1 fruit fly cellular context compared by ENCODE assay signal in genomic region chr3L:19695057-19695627, dm6.
TF ChIP-seq lines count a peak whose summit lies in the region.

TSS of gene verm (minus strand) at chr3L:19695260.

TF ChIP-seq in whole organism, embryonic, 481 proteins besides CTCF, POLR2A, EP300 and RAD21 (continued from another document):
- TF ChIP-seq Adf1 (GFP tag; IDR thresholded peaks at IDR 0.05; lab: Robert Waterston, UW) (peak; percentile 8; the same call in 1 of the 2 replicates), z (GFP tag; IDR thresholded peaks at IDR 0.05; lab: Robert Waterston, UW) (0 out of 3 replicates have a peak, but pooled peaks have one; percentile 27), MESR4 (GFP tag; optimal IDR thresholded peaks at IDR 0.05; lab: Kevin White, UChicago) (no peak), sd (tag; optimal IDR thresholded peaks at IDR 0.05; lab: Kevin White, UChicago) (peak; percentile 25), repo (GFP tag; optimal IDR thresholded peaks at IDR 0.05; lab: Kevin White, UChicago) (no peak), emc (GFP tag; optimal IDR thresholded peaks at IDR 0.05; lab: Kevin White, UChicago) (no peak), Meics (GFP tag; optimal IDR thresholded peaks at IDR 0.05; lab: Kevin White, UChicago) (no peak), Gug (GFP tag; IDR thresholded peaks at IDR 0.05; lab: Robert Waterston, UW) (no peak), Spps (tag; optimal IDR thresholded peaks at IDR 0.05; lab: Kevin White, UChicago) (no peak), Oli (tag; optimal IDR thresholded peaks at IDR 0.05; lab: Kevin White, UChicago) (no peak), lab (GFP tag; optimal IDR thresholded peaks at IDR 0.05; lab: Kevin White, UChicago) (peak; percentile 19), CG10209 (GFP tag; optimal IDR thresholded peaks at IDR 0.05; lab: Kevin White, UChicago) (no peak), CG34422 (GFP tag; IDR thresholded peaks at IDR 0.05; lab: Robert Waterston, UW) (no peak), pho (GFP tag; optimal IDR thresholded peaks at IDR 0.05; lab: Kevin White, UChicago) (no peak), CG43689 (GFP tag; IDR thresholded peaks at IDR 0.05; lab: Robert Waterston, UW) (no peak), lilli (GFP tag; optimal IDR thresholded peaks at IDR 0.05; lab: Kevin White, UChicago) (peak; percentile 19), CG11085 (GFP tag; IDR thresholded peaks at IDR 0.05; lab: Robert Waterston, UW) (no peak), HHEX (GFP tag; optimal IDR thresholded peaks at IDR 0.05; lab: Kevin White, UChicago) (peak; percentile 24), Blimp-1 (GFP tag; optimal IDR thresholded peaks at IDR 0.05; lab: Kevin White, UChicago) (peak; percentile 38), ranshi (GFP tag; IDR thresholded peaks at IDR 0.05; lab: Robert Waterston, UW) (no peak), ewg (GFP tag; optimal IDR thresholded peaks at IDR 0.05; lab: Kevin White, UChicago) (no peak), ham (GFP tag; IDR thresholded peaks at IDR 0.05; lab: Robert Waterston, UW) (no peak), CG8290 (GFP tag; optimal IDR thresholded peaks at IDR 0.05; lab: Kevin White, UChicago) (no peak), CG8290 (tag; optimal IDR thresholded peaks at IDR 0.05; lab: Kevin White, UChicago) (peak in 1 of 2 experiments; percentile 55), CG17912 (GFP tag; optimal IDR thresholded peaks at IDR 0.05; lab: Kevin White, UChicago) (no peak), CG13894 (tag; optimal IDR thresholded peaks at IDR 0.05; lab: Kevin White, UChicago) (peak; percentile 35), CG9932 (GFP tag; IDR thresholded peaks at IDR 0.05; lab: Robert Waterston, UW) (no peak), CG10462 (GFP tag; optimal IDR thresholded peaks at IDR 0.05; lab: Kevin White, UChicago) (no peak), nom (GFP tag; optimal IDR thresholded peaks at IDR 0.05; lab: Kevin White, UChicago) (peak; percentile 49), CG11093 (GFP tag; IDR thresholded peaks at IDR 0.05; lab: Robert Waterston, UW) (peak; percentile 17; the same call in 1 of the 3 replicates), nmo (GFP tag; optimal IDR thresholded peaks at IDR 0.05; lab: Kevin White, UChicago) (no peak), CG9817 (tag; optimal IDR thresholded peaks at IDR 0.05; lab: Kevin White, UChicago) (no peak), Eip74EF (GFP tag; optimal IDR thresholded peaks at IDR 0.05; lab: Kevin White, UChicago) (no peak), CG32532 (GFP tag; IDR thresholded peaks at IDR 0.05; lab: Robert Waterston, UW) (peak; percentile 38; the same call in 1 of the 2 replicates), Fer1 (GFP tag; optimal IDR thresholded peaks at IDR 0.05; lab: Kevin White, UChicago) (peak; percentile 5), nau (GFP tag; optimal IDR thresholded peaks at IDR 0.05; lab: Kevin White, UChicago) (no peak), CG34224 (GFP tag; IDR thresholded peaks at IDR 0.05; lab: Robert Waterston, UW; ENCODE audit: partially characterized antibody) (no peak), btn (GFP tag; optimal IDR thresholded peaks at IDR 0.05; lab: Kevin White, UChicago) (no peak), jumu (GFP tag; optimal IDR thresholded peaks at IDR 0.05; lab: Kevin White, UChicago) (no peak), CG10366 (GFP tag; IDR thresholded peaks at IDR 0.05; lab: Robert Waterston, UW) (no peak), CG14441 (GFP tag; IDR thresholded peaks at IDR 0.05; lab: Robert Waterston, UW) (no peak), CG14710 (tag; optimal IDR thresholded peaks at IDR 0.05; lab: Kevin White, UChicago) (no peak), bowl (GFP tag; IDR thresholded peaks at IDR 0.05; lab: Robert Waterston, UW) (no peak), en (GFP tag; optimal IDR thresholded peaks at IDR 0.05; lab: Kevin White, UChicago) (no peak), chinmo (GFP tag; IDR thresholded peaks at IDR 0.05; lab: Robert Waterston, UW; ENCODE audit: partially characterized antibody) (0 out of 4 replicates have a peak, but pooled peaks have one; percentile 50), HLH54F (GFP tag; optimal IDR thresholded peaks at IDR 0.05; lab: Kevin White, UChicago) (no peak), Dbx (GFP tag; IDR thresholded peaks at IDR 0.05; lab: Robert Waterston, UW) (peak; percentile 44; the same call in 1 of the 3 replicates), Dek (tag; optimal IDR thresholded peaks at IDR 0.05; lab: Kevin White, UChicago) (no peak), CG14050 (GFP tag; IDR thresholded peaks at IDR 0.05; lab: Robert Waterston, UW) (no peak), sima (GFP tag; optimal IDR thresholded peaks at IDR 0.05; lab: Kevin White, UChicago) (no peak), sug (tag; optimal IDR thresholded peaks at IDR 0.05; lab: Kevin White, UChicago) (no peak), H2.0 (GFP tag; IDR thresholded peaks at IDR 0.05; lab: Robert Waterston, UW) (no peak), CG7963 (GFP tag; IDR thresholded peaks at IDR 0.05; lab: Robert Waterston, UW; ENCODE audit: partially characterized antibody) (no peak), Mrtf (GFP tag; IDR thresholded peaks at IDR 0.05; lab: Robert Waterston, UW) (no peak), Deaf1 (tag; optimal IDR thresholded peaks at IDR 0.05; lab: Kevin White, UChicago) (peak; percentile 44), Bgb (GFP tag; IDR thresholded peaks at IDR 0.05; lab: Robert Waterston, UW; ENCODE audit: partially characterized antibody) (peak; percentile 58), CG14965 (GFP tag; optimal IDR thresholded peaks at IDR 0.05; lab: Kevin White, UChicago; ENCODE audit: borderline replicate concordance) (no peak), CG12769 (tag; optimal IDR thresholded peaks at IDR 0.05; lab: Kevin White, UChicago) (peak; percentile 67), zen2 (GFP tag; IDR thresholded peaks at IDR 0.05; lab: Robert Waterston, UW; ENCODE audit: partially characterized antibody) (no peak), CG13287 (GFP tag; IDR thresholded peaks at IDR 0.05; lab: Robert Waterston, UW; ENCODE audit: partially characterized antibody) (peak; percentile 18; the same call in 1 of the 2 replicates), Ets65A (GFP tag; lab: Kevin White, UChicago) (no peak), Chrac-16 (GFP tag; optimal IDR thresholded peaks at IDR 0.05; lab: Kevin White, UChicago) (no peak), CG17186 (GFP tag; optimal IDR thresholded peaks at IDR 0.05; lab: Kevin White, UChicago) (no peak), bigmax (GFP tag; optimal IDR thresholded peaks at IDR 0.05; lab: Kevin White, UChicago) (no peak), CG31441 (GFP tag; IDR thresholded peaks at IDR 0.05; lab: Robert Waterston, UW) (no peak), Atf6 (GFP tag; IDR thresholded peaks at IDR 0.05; lab: Robert Waterston, UW) (no peak), vvl (GFP tag; IDR thresholded peaks at IDR 0.05; lab: Robert Waterston, UW) (peak; percentile 69; the same call in 1 of the 2 replicates), sob (GFP tag; IDR thresholded peaks at IDR 0.05; lab: Robert Waterston, UW) (0 out of 2 replicates have a peak, but pooled peaks have one; percentile 28), CG4854 (GFP tag; optimal IDR thresholded peaks at IDR 0.05; lab: Kevin White, UChicago) (no peak), slou (GFP tag; optimal IDR thresholded peaks at IDR 0.05; lab: Kevin White, UChicago) (no peak), Med (GFP tag; lab: Kevin White, UChicago) (peak; percentile 76), CG8924 (tag; optimal IDR thresholded peaks at IDR 0.05; lab: Kevin White, UChicago) (no peak), gcm2 (GFP tag; optimal IDR thresholded peaks at IDR 0.05; lab: Kevin White, UChicago) (no peak), run (tag; optimal IDR thresholded peaks at IDR 0.05; lab: Kevin White, UChicago) (no peak), dimm (GFP tag; IDR thresholded peaks at IDR 0.05; lab: Robert Waterston, UW) (no peak), salm (tag; optimal IDR thresholded peaks at IDR 0.05; lab: Kevin White, UChicago) (no peak), fd3F (GFP tag; optimal IDR thresholded peaks at IDR 0.05; lab: Kevin White, UChicago) (no peak), Stat92E (GFP tag; optimal IDR thresholded peaks at IDR 0.05; lab: Kevin White, UChicago) (no peak), CG8765 (GFP tag; IDR thresholded peaks at IDR 0.05; lab: Robert Waterston, UW) (peak; percentile 47; the same call in 1 of the 2 replicates), Bteb2 (GFP tag; optimal IDR thresholded peaks at IDR 0.05; lab: Kevin White, UChicago) (no peak), Rx (GFP tag; IDR thresholded peaks at IDR 0.05; lab: Robert Waterston, UW) (no peak), CG12219 (GFP tag; optimal IDR thresholded peaks at IDR 0.05; lab: Kevin White, UChicago) (no peak), CG7987 (GFP tag; optimal IDR thresholded peaks at IDR 0.05; lab: Kevin White, UChicago) (peak; percentile 18), chm (GFP tag; IDR thresholded peaks at IDR 0.05; lab: Robert Waterston, UW) (no peak), CG7357 (GFP tag; IDR thresholded peaks at IDR 0.05; lab: Robert Waterston, UW) (no peak), CG16813 (GFP tag; IDR thresholded peaks at IDR 0.05; lab: Robert Waterston, UW; ENCODE audit: partially characterized antibody) (no peak)
